Worm (Caenorhabditis elegans): Measurements from ENCODE around the gene skr-19.

- TF ChIP-seq mab-5 (tag; optimal IDR thresholded peaks at IDR 0.05) (no peak), snpc-4 (tag; optimal IDR thresholded peaks at IDR 0.05) (no peak), ama-1 (optimal IDR thresholded peaks at IDR 0.05) (no peak), fos-1 (tag; optimal IDR thresholded peaks at IDR 0.05) (no peak), ztf-11 (tag; optimal IDR thresholded peaks at IDR 0.05) (no peak), unc-39 (tag; optimal IDR thresholded peaks at IDR 0.05) (no peak), zag-1 (tag; optimal IDR thresholded peaks at IDR 0.05) (no peak), nhr-6 (tag; optimal IDR thresholded peaks at IDR 0.05) (no peak), nhr-77 (tag; optimal IDR thresholded peaks at IDR 0.05) (no peak)
These were observed 7.8 kb upstream of the skr-19 start, which contains the start of gene bgnt-1.5 for ce11 chrX:13232259-13232658.
